Worm (Caenorhabditis elegans) whole organism, L4 larva: ENCODE results near the gene nspa-9.

ENCODE experiments used
- F37D6.2 ChIP-seq: sonication (generic microtip); optimal IDR thresholded peaks from 2 replicates; lab custom pipeline; 2016; ENCODE audit warnings: mild to moderate bottlenecking, missing genetic modification characterization, missing compliant biosample characterization
- F44E2.7 ChIP-seq: fragments of 200-800 bp; sonication (Bioruptor generic); IDR thresholded peaks from 2 replicates; pipeline ENCODE4 v2.1.2; 2022; ENCODE audit warnings: missing genetic modification characterization, missing compliant biosample characterization
- F49E8.2 ChIP-seq: sonication (generic microtip); optimal IDR thresholded peaks from 2 replicates; lab custom pipeline; 2016; ENCODE audit warnings: missing compliant biosample characterization, mild to moderate bottlenecking, missing genetic modification characterization, borderline replicate concordance
- R02D3.7 ChIP-seq: fragments of 150-350 bp; sonication (generic microtip); optimal IDR thresholded peaks from 3 replicates; lab custom pipeline; 2014; ENCODE audit warnings: missing biosample characterization, missing genetic modification characterization
- Y48G9A.11 ChIP-seq: fragments of 200-800 bp; sonication (Bioruptor generic); IDR thresholded peaks from 2 replicates; pipeline ENCODE4 v1.3.6; 2022; ENCODE audit warnings: missing genetic modification reagents, missing genetic modification characterization, missing compliant biosample characterization
- Y5F2A.4 ChIP-seq: fragments of 200-800 bp; sonication (Bioruptor generic); optimal IDR thresholded peaks from 2 replicates; lab custom pipeline; 2018; ENCODE audit warnings: mild to moderate bottlenecking, missing genetic modification characterization, missing compliant biosample characterization
- ZK337.2 ChIP-seq: fragments of 200-800 bp; sonication (Bioruptor generic); IDR thresholded peaks from 2 replicates; pipeline ENCODE4 v1.3.6; 2022; ENCODE audit warnings: missing genetic modification reagents, missing genetic modification characterization, missing compliant biosample characterization
- ZK546.5 ChIP-seq, 2 experiments: sonication (generic microtip); optimal IDR thresholded peaks; 2 replicates each; lab custom pipeline; 2017; ENCODE audit warnings: missing biosample characterization in 2 of 2, missing genetic modification characterization in 2 of 2
- aly-2 ChIP-seq: sonication (generic microtip); optimal IDR thresholded peaks from 2 replicates; lab custom pipeline; 2018; ENCODE audit warnings: missing biosample characterization, missing genetic modification characterization
- arid-1 ChIP-seq: fragments of 200-800 bp; sonication (Bioruptor generic); conservative IDR thresholded peaks from 2 replicates; pipeline ENCODE4 v1.3.6; 2022; ENCODE audit warnings: missing genetic modification reagents, missing genetic modification characterization, missing compliant biosample characterization
- attf-4 ChIP-seq: sonication (generic microtip); optimal IDR thresholded peaks from 3 replicates; lab custom pipeline; 2017; ENCODE audit warnings: missing biosample characterization, missing genetic modification characterization
- ceh-32 ChIP-seq: sonication (generic microtip); optimal IDR thresholded peaks from 2 replicates; lab custom pipeline; 2016; ENCODE audit warnings: mild to moderate bottlenecking, missing genetic modification characterization, missing compliant biosample characterization; ENCODE audit not compliant: poor library complexity
- ceh-44 ChIP-seq: fragments of 200-800 bp; sonication (Bioruptor generic); IDR thresholded peaks from 2 replicates; pipeline ENCODE4 v1.3.6; 2022; ENCODE audit warnings: missing genetic modification reagents, missing genetic modification characterization, missing compliant biosample characterization
- ceh-82 ChIP-seq: sonication (generic microtip); optimal IDR thresholded peaks from 2 replicates; lab custom pipeline; 2017; ENCODE audit warnings: missing biosample characterization, missing genetic modification characterization
- ces-1 ChIP-seq: fragments of 150-350 bp; sonication (generic microtip); optimal IDR thresholded peaks from 4 replicates; lab custom pipeline; 2014; ENCODE audit warnings: missing biosample characterization, missing genetic modification reagents, missing genetic modification characterization
- daf-8 ChIP-seq: fragments of 200-800 bp; sonication (Bioruptor generic); IDR thresholded peaks from 2 replicates; pipeline ENCODE4 v1.3.6; 2022; ENCODE audit warnings: missing genetic modification characterization, missing compliant biosample characterization
- dmd-6 ChIP-seq: fragments of 200-800 bp; sonication (Bioruptor generic); IDR thresholded peaks from 2 replicates; pipeline ENCODE4 v1.3.6; 2022; ENCODE audit warnings: missing genetic modification reagents, missing genetic modification characterization, missing compliant biosample characterization
- dmd-9 ChIP-seq: fragments of 200-800 bp; sonication (Bioruptor generic); IDR thresholded peaks from 2 replicates; pipeline ENCODE4 v1.3.6; 2022; ENCODE audit warnings: missing genetic modification reagents, missing genetic modification characterization, missing compliant biosample characterization
- egl-27 ChIP-seq: sonication (generic microtip); optimal IDR thresholded peaks from 3 replicates; lab custom pipeline; 2017; ENCODE audit warnings: missing biosample characterization, missing genetic modification reagents, missing genetic modification characterization
- egl-43 ChIP-seq: fragments of 200-800 bp; sonication (Bioruptor generic); IDR thresholded peaks from 2 replicates; pipeline ENCODE4 v1.3.6; 2022; ENCODE audit warnings: missing genetic modification reagents, missing genetic modification characterization, missing compliant biosample characterization
- fkh-10 ChIP-seq: fragments of 150-350 bp; optimal IDR thresholded peaks from 2 replicates; lab custom pipeline; 2014; ENCODE audit warnings: missing biosample characterization, missing genetic modification reagents, missing genetic modification characterization
- fos-1 ChIP-seq: fragments of 150-350 bp; optimal IDR thresholded peaks from 2 replicates; lab custom pipeline; 2014; ENCODE audit warnings: missing biosample characterization, missing genetic modification characterization
- hlh-11 ChIP-seq: fragments of 200-800 bp; sonication (Bioruptor generic); optimal IDR thresholded peaks from 2 replicates; lab custom pipeline; 2018; ENCODE audit warnings: mild to moderate bottlenecking, missing genetic modification characterization, missing compliant biosample characterization
- jun-1 ChIP-seq: fragments of 150-350 bp; optimal IDR thresholded peaks from 2 replicates; lab custom pipeline; 2014; ENCODE audit warnings: missing biosample characterization, missing genetic modification reagents, missing genetic modification characterization
- lin-1 ChIP-seq: fragments of 200-800 bp; sonication (Bioruptor generic); IDR thresholded peaks from 2 replicates; pipeline ENCODE4 v1.3.6; 2022; ENCODE audit warnings: missing genetic modification reagents, missing genetic modification characterization, missing compliant biosample characterization
- lin-13 ChIP-seq: fragments of 150-350 bp; optimal IDR thresholded peaks from 2 replicates; lab custom pipeline; 2014; ENCODE audit warnings: missing biosample characterization, missing genetic modification reagents, missing genetic modification characterization
- lin-15B ChIP-seq: fragments of 150-350 bp; sonication (generic microtip); optimal IDR thresholded peaks from 3 replicates; lab custom pipeline; 2014; ENCODE audit warnings: missing biosample characterization, missing genetic modification characterization
- lin-39 ChIP-seq: fragments of 150-350 bp; optimal IDR thresholded peaks from 2 replicates; lab custom pipeline; 2014; ENCODE audit warnings: missing biosample characterization, missing genetic modification reagents, missing genetic modification characterization
- lir-3 ChIP-seq: sonication (generic microtip); optimal IDR thresholded peaks from 2 replicates; lab custom pipeline; 2016; ENCODE audit warnings: mild to moderate bottlenecking, missing genetic modification characterization, missing compliant biosample characterization
- mdl-1 ChIP-seq, 2 experiments: fragments of 150-350 bp in 1 of 2; sonication (generic microtip) in 1 of 2; optimal IDR thresholded peaks; 2 replicates each; lab custom pipeline; 2014 to 2017; ENCODE audit warnings: missing biosample characterization in 2 of 2, missing genetic modification characterization in 2 of 2
- mdt-29 ChIP-seq: fragments of 200-800 bp; sonication (Bioruptor generic); IDR thresholded peaks from 2 replicates; pipeline ENCODE4 v1.3.6; 2022; ENCODE audit warnings: missing genetic modification reagents, missing genetic modification characterization, missing compliant biosample characterization
- mep-1 ChIP-seq: fragments of 150-350 bp; sonication (generic microtip); optimal IDR thresholded peaks from 3 replicates; lab custom pipeline; 2014; ENCODE audit warnings: missing biosample characterization, missing genetic modification characterization
- nhr-10 ChIP-seq: fragments of 150-350 bp; optimal IDR thresholded peaks from 2 replicates; lab custom pipeline; 2014; ENCODE audit warnings: missing biosample characterization, missing genetic modification characterization
- nhr-102 ChIP-seq: sonication (generic microtip); optimal IDR thresholded peaks from 2 replicates; lab custom pipeline; 2016; ENCODE audit warnings: mild to moderate bottlenecking, missing genetic modification characterization, moderate library complexity, missing compliant biosample characterization
- nhr-11 ChIP-seq: fragments of 150-350 bp; optimal IDR thresholded peaks from 2 replicates; lab custom pipeline; 2014; ENCODE audit warnings: missing biosample characterization, missing genetic modification characterization
- nhr-111 ChIP-seq: fragments of 200-800 bp; sonication (Bioruptor generic); optimal IDR thresholded peaks from 2 replicates; lab custom pipeline; 2018; ENCODE audit warnings: mild to moderate bottlenecking, missing genetic modification characterization, missing compliant biosample characterization
- nhr-237 ChIP-seq: sonication (generic microtip); optimal IDR thresholded peaks from 2 replicates; lab custom pipeline; 2017; ENCODE audit warnings: missing biosample characterization, missing genetic modification characterization
- nhr-6 ChIP-seq: fragments of 150-350 bp; optimal IDR thresholded peaks from 2 replicates; lab custom pipeline; 2014; ENCODE audit warnings: missing biosample characterization, missing genetic modification characterization
- nhr-76 ChIP-seq: fragments of 150-350 bp; optimal IDR thresholded peaks from 2 replicates; lab custom pipeline; 2014; ENCODE audit warnings: missing biosample characterization, missing genetic modification characterization
- nhr-77 ChIP-seq: fragments of 150-350 bp; optimal IDR thresholded peaks from 2 replicates; lab custom pipeline; 2014; ENCODE audit warnings: missing biosample characterization, missing genetic modification characterization
- rbr-2 ChIP-seq: sonication (generic microtip); optimal IDR thresholded peaks from 2 replicates; lab custom pipeline; 2016; ENCODE audit warnings: missing genotype, missing genetic modification characterization, missing compliant biosample characterization
- snpc-1.2 ChIP-seq: fragments of 200-800 bp; sonication (Bioruptor generic); IDR thresholded peaks from 2 replicates; pipeline ENCODE4 v1.3.6; 2022; ENCODE audit warnings: missing genetic modification reagents, missing genetic modification characterization, missing compliant biosample characterization
- snpc-4 ChIP-seq: fragments of 150-350 bp; optimal IDR thresholded peaks from 2 replicates; lab custom pipeline; 2014; ENCODE audit warnings: missing biosample characterization, missing genetic modification characterization
- tra-1 ChIP-seq: fragments of 200-800 bp; sonication (Bioruptor generic); IDR thresholded peaks from 2 replicates; pipeline ENCODE4 v1.3.6; 2022; ENCODE audit warnings: missing genetic modification reagents, missing genetic modification characterization, missing compliant biosample characterization
- unc-130 ChIP-seq: sonication (generic microtip); optimal IDR thresholded peaks from 2 replicates; lab custom pipeline; 2016; ENCODE audit warnings: missing genetic modification reagents, missing genetic modification characterization, missing compliant biosample characterization
- unc-62 ChIP-seq, 3 experiments: fragments of 150-350 bp in 1 of 3; sonication (generic microtip); optimal IDR thresholded peaks in 2 of 3; peaks in 1 of 3; 1 replicate in 1 of 3; 2 replicates in 2 of 3; lab custom pipeline; 2014 to 2017; ENCODE audit warnings: missing biosample characterization in 3 of 3, missing genetic modification characterization in 3 of 3, missing genetic modification reagents in 3 of 3, missing genotype in 1 of 3
- vab-7 ChIP-seq: fragments of 200-800 bp; sonication (Bioruptor generic); IDR thresholded peaks from 2 replicates; pipeline ENCODE4 v1.3.6; 2022; ENCODE audit warnings: missing genetic modification reagents, missing genetic modification characterization, missing compliant biosample characterization
- zfp-2 ChIP-seq: sonication (generic microtip); optimal IDR thresholded peaks from 2 replicates; lab custom pipeline; 2016; ENCODE audit warnings: mild to moderate bottlenecking, missing genetic modification characterization, missing compliant biosample characterization
- zfp-3 ChIP-seq: fragments of 200-800 bp; sonication (Bioruptor generic); conservative IDR thresholded peaks from 2 replicates; pipeline ENCODE4 v1.3.6; 2022; ENCODE audit warnings: missing genetic modification reagents, missing genetic modification characterization, missing compliant biosample characterization
- ztf-7 ChIP-seq: fragments of 150-350 bp; optimal IDR thresholded peaks from 2 replicates; lab custom pipeline; 2014; ENCODE audit warnings: missing biosample characterization, missing genetic modification characterization

nspa-9 gene

DNA sequence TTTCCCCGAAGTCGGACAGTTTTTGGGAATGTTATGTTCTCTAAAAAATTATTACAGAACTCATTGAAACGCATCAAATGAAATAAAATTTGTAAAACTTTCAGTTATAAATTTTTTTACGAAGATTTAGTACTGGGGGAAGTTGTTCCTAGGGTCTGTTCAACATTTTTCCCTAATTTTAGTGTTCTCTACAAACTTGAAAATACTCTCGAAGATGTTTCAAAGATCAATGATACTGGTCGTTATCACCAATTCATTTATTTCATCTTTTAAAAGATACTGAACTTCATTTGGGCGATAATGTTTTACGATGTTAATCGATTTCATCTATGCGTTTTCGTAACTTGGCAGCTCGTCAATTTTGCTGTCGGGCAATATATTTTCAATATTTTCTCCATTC is 36.6 kb upstream of the nspa-9 start, which contains the start of gene C44C10.3:
C44C10.3 (plus strand) TSS at position 301 of the 400 bp plus-strand sequence.
- TF ChIP-seq ZK337.2 (GFP tag; lab: Robert Waterston, UW) (no peak), lir-3 (tag; lab: Kevin White, UChicago) (no peak), R02D3.7 (tag; lab: Kevin White, UChicago) (no peak), daf-8 (GFP tag; lab: Robert Waterston, UW) (no peak), nhr-10 (no peak), hlh-11 (no peak), snpc-4 (tag; lab: Kevin White, UChicago) (no peak), fos-1 (tag; lab: Kevin White, UChicago) (no peak), lin-39 (tag; lab: Kevin White, UChicago) (no peak), ZK546.5 (tag; optimal IDR thresholded peaks at IDR 0.05; lab: Kevin White, UChicago) (no peak), F44E2.7 (GFP tag; lab: Robert Waterston, UW) (no peak), aly-2 (tag; lab: Kevin White, UChicago) (no peak), F37D6.2 (tag; lab: Kevin White, UChicago) (no peak), unc-130 (GFP tag; lab: Kevin White, UChicago) (no peak), ceh-82 (tag; lab: Kevin White, UChicago) (no peak), lin-1 (GFP tag; lab: Robert Waterston, UW) (no peak), Y5F2A.4 (GFP tag; lab: Kevin White, UChicago) (no peak)
- TF ChIP-seq, all 104 proteins: peak for 0

DNA sequence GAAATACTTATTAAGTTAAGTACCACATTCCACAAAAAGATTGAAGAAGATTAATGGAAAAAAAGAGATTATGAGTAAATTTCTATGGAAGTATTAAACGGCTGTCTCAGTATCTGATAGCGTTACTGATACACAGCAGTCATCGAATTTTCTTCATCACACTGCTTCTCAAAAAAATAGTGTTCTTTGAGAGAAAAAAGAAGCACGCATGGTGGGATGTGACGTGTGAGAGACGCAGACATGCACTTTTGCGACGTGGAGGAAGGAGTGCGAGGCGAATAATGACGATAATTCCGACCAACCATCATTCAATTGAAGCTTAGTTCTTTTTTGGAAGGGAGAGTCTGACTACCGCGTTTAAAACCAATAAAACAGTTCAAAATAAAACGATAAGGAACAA is 28.6 kb upstream of the nspa-9 start, which contains the start of gene C44C10.11:
C44C10.11 (minus strand) TSS at position 115 of the 400 bp plus-strand sequence.
- TF ChIP-seq Y48G9A.11 (GFP tag; lab: Robert Waterston, UW) (no peak), attf-4 (tag; lab: Kevin White, UChicago) (no peak), daf-8 (GFP tag; lab: Robert Waterston, UW) (no peak), zfp-2 (no peak), fkh-10 (GFP tag; lab: Kevin White, UChicago) (no peak), dmd-6 (GFP tag; lab: Robert Waterston, UW) (peak; percentile 96), nhr-237 (tag; lab: Kevin White, UChicago) (no peak), mdt-29 (GFP tag; lab: Robert Waterston, UW) (no peak), nhr-111 (no peak), egl-27 (tag; lab: Kevin White, UChicago) (no peak), lin-13 (no peak), F49E8.2 (tag; lab: Kevin White, UChicago) (no peak), ces-1 (no peak), mep-1 (tag; lab: Kevin White, UChicago) (no peak), nhr-102 (tag; lab: Kevin White, UChicago) (no peak), jun-1 (peak; percentile 18), egl-43 (GFP tag; lab: Robert Waterston, UW) (no peak), vab-7 (no peak), nhr-76 (tag; lab: Kevin White, UChicago) (no peak), snpc-1.2 (GFP tag; lab: Robert Waterston, UW) (no peak), Y5F2A.4 (GFP tag; lab: Kevin White, UChicago) (no peak), ceh-32 (tag; lab: Kevin White, UChicago) (no peak), nhr-11 (no peak), tra-1 (GFP tag; lab: Robert Waterston, UW) (peak; percentile 60; the same call in 1 of the 2 replicates), lin-15B (tag; lab: Kevin White, UChicago) (no peak), zfp-3 (GFP tag; lab: Robert Waterston, UW) (no peak), ceh-44 (GFP tag; lab: Robert Waterston, UW) (no peak), unc-62 (GFP tag; optimal IDR thresholded peaks at IDR 0.05 in 1 of 2; lab: Kevin White, UChicago) (peak in 1 of 2 experiments; percentile 60), unc-62 (tag; optimal IDR thresholded peaks at IDR 0.05; lab: Kevin White, UChicago) (no peak), rbr-2 (tag; lab: Kevin White, UChicago) (no peak), ztf-7 (tag; lab: Kevin White, UChicago) (no peak), arid-1 (no peak), ceh-82 (tag; lab: Kevin White, UChicago) (no peak), ZK546.5 (tag; optimal IDR thresholded peaks at IDR 0.05; lab: Kevin White, UChicago) (no peak), hlh-11 (peak; percentile 81), nhr-77 (peak; percentile 29), mdl-1 (tag; optimal IDR thresholded peaks at IDR 0.05; lab: Kevin White, UChicago) (peak in 1 of 2 experiments; percentile 87), nhr-6 (tag; lab: Kevin White, UChicago) (no peak), dmd-9 (GFP tag; lab: Robert Waterston, UW) (no peak)
